Worm (Caenorhabditis elegans): Measurements from ENCODE around the gene alh-4.

DNA sequence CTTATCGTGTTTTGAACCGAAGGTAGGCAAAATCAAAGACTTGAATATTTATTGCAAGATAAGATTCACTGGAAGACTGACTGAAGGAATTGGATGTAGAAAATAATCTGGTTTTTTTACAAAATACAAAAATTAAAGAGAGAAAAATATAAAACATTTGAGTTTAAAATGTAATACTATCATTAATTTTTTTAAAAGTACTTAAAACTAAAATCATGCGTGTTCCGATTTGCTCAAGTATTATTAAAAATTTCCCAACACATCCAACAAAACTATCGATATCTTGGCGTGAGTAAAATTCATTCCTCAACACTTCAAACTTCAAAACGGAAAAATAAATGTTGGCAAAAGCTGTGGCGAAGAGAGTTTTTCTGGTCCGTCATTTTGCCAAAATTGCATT lies 39.6 kb downstream of the alh-4 start, which contains the start of gene F57F4.1:
- TF ChIP-seq snpc-4 (tag; optimal IDR thresholded peaks at IDR 0.05) (no peak), unc-55 (GFP tag; optimal IDR thresholded peaks at IDR 0.05) (no peak), nhr-237 (tag; optimal IDR thresholded peaks at IDR 0.05) (no peak), nhr-77 (tag; optimal IDR thresholded peaks at IDR 0.05) (no peak), dmd-4 (tag; optimal IDR thresholded peaks at IDR 0.05) (no peak), unc-39 (tag; optimal IDR thresholded peaks at IDR 0.05) (no peak), ama-1 (optimal IDR thresholded peaks at IDR 0.05) (no peak), F13H6.1 (tag; optimal IDR thresholded peaks at IDR 0.05) (no peak), egl-27 (tag; optimal IDR thresholded peaks at IDR 0.05) (no peak), R02D3.7 (tag; optimal IDR thresholded peaks at IDR 0.05) (no peak), ztf-4 (tag; optimal IDR thresholded peaks at IDR 0.05) (no peak), skn-1 (tag; optimal IDR thresholded peaks at IDR 0.05) (no peak), elt-3 (tag; optimal IDR thresholded peaks at IDR 0.05) (no peak)
